Fruit fly (Drosophila melanogaster) whole organism, wandering third instar larva: ENCODE data around the gene Zcchc7.

Experiments
- Abd-B ChIP-seq: fragments of >200 bp; optimal IDR thresholded peaks from 2 replicates; lab custom pipeline; 2017; ENCODE audit warnings: missing biosample characterization, missing genetic modification characterization
- Dfd ChIP-seq: fragments of >200 bp; optimal IDR thresholded peaks from 2 replicates; lab custom pipeline; 2017; ENCODE audit warnings: missing biosample characterization, missing genetic modification characterization
- HLH106 ChIP-seq: fragments of 200-800 bp; optimal IDR thresholded peaks from 3 replicates; lab custom pipeline; 2019; ENCODE audit warnings: missing biosample characterization, mild to moderate bottlenecking, missing genetic modification characterization, moderate library complexity
- Hr78 ChIP-seq: fragments of >200 bp; optimal IDR thresholded peaks from 2 replicates; lab custom pipeline; 2017; ENCODE audit warnings: missing biosample characterization, missing genetic modification characterization
- br ChIP-seq: fragments of 200-800 bp; sonication (Bioruptor generic); optimal IDR thresholded peaks from 2 replicates; lab custom pipeline; 2016; ENCODE audit warnings: missing biosample characterization, missing genetic modification characterization
- fru ChIP-seq: fragments of 200-800 bp; sonication (Bioruptor generic); optimal IDR thresholded peaks from 3 replicates; lab custom pipeline; 2016; ENCODE audit warnings: missing biosample characterization, mild to moderate bottlenecking, missing genetic modification characterization
- lola ChIP-seq: fragments of >200 bp; optimal IDR thresholded peaks from 2 replicates; lab custom pipeline; 2017; ENCODE audit warnings: missing biosample characterization, missing genetic modification characterization
- pan ChIP-seq: fragments of >200 bp; optimal IDR thresholded peaks from 2 replicates; lab custom pipeline; 2017
- sage ChIP-seq: fragments of 200-800 bp; sonication (Bioruptor generic); optimal IDR thresholded peaks from 2 replicates; lab custom pipeline; 2016; ENCODE audit warnings: missing biosample characterization, mild to moderate bottlenecking, missing genetic modification characterization
- sv ChIP-seq: fragments of 200-800 bp; sonication (Bioruptor generic); optimal IDR thresholded peaks from 3 replicates; lab custom pipeline; 2016; ENCODE audit warnings: missing biosample characterization, missing genetic modification characterization
- tai ChIP-seq: sonication (Bioruptor generic); optimal IDR thresholded peaks from 2 replicates; lab custom pipeline; 2016; ENCODE audit warnings: missing biosample characterization, missing genetic modification characterization
- usp ChIP-seq: fragments of >200 bp; optimal IDR thresholded peaks from 2 replicates; lab custom pipeline; 2017; ENCODE audit warnings: missing biosample characterization, missing genetic modification characterization

DNA sequence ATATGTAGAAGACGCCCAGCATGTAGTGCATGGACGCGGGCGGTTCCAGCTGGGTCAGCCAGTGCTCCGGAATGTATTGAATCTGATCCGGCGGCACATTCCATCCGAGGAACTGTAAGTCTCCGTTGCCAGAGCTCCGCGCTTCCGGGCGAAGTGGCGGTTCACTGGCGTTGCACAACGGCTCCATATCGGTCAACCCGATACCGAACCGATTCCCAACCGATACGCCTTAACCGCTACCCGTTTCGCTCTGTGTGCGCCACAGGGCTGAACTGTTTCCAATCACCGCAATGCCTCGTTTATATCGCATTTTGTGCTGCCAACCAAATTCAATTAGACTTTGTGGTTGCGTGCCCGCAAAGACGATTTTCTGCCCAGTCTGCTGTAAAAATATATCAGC is 17.1 kb downstream of the Zcchc7 start, which contains the start of gene Rh4:
- TF ChIP-seq tai (no peak), sv (GFP tag; lab: Kevin White, UChicago) (no peak), Dfd (GFP tag; lab: Kevin White, UChicago) (no peak), Abd-B (GFP tag; lab: Kevin White, UChicago) (no peak), fru (GFP tag; lab: Kevin White, UChicago) (no peak), pan (lab: Kevin White, UChicago) (no peak), Hr78 (GFP tag; lab: Kevin White, UChicago) (no peak), usp (no peak), br (GFP tag; lab: Kevin White, UChicago) (no peak), sage (GFP tag; lab: Kevin White, UChicago) (no peak), lola (GFP tag; lab: Kevin White, UChicago) (no peak), HLH106 (no peak)
